Fruit fly (Drosophila melanogaster): ENCODE measurements around the gene CG32563.

The CG32563 gene

dm6 chrX:17207865-17208486 lies at the start of gene CG32563:
CG32563 (plus strand) TSS chrX:17208436.
- TF ChIP-seq CG8478 (optimal IDR thresholded peaks at IDR 0.05) (no peak), pan (optimal IDR thresholded peaks at IDR 0.05) (no peak), usp (GFP tag; optimal IDR thresholded peaks at IDR 0.05) (no peak), psq (optimal IDR thresholded peaks at IDR 0.05) (no peak), Dll (optimal IDR thresholded peaks at IDR 0.05) (no peak), EcR (GFP tag; optimal IDR thresholded peaks at IDR 0.05) (no peak)

- no peak for TF ChIP-seq usp (GFP tag; optimal IDR thresholded peaks at IDR 0.05)
- TF ChIP-seq CG8478 (optimal IDR thresholded peaks at IDR 0.05) = no peak
- no peak for TF ChIP-seq EcR (GFP tag; optimal IDR thresholded peaks at IDR 0.05)
- no peak for TF ChIP-seq pan (optimal IDR thresholded peaks at IDR 0.05)
- no peak for TF ChIP-seq psq (optimal IDR thresholded peaks at IDR 0.05)
- no peak for TF ChIP-seq Dll (optimal IDR thresholded peaks at IDR 0.05)
These were observed 49.1 kb upstream of the CG32563 start, which contains the start of gene xmas for dm6 chrX:17159116-17159515. xmas (minus strand) TSS chrX:17159306.

dm6 chrX:17159819-17160218 lies 48.4 kb upstream of the CG32563 start, which contains the start of gene baz:
baz (plus strand) TSS chrX:17160006.
- TF ChIP-seq usp (GFP tag; optimal IDR thresholded peaks at IDR 0.05) = no peak
- TF ChIP-seq pan (optimal IDR thresholded peaks at IDR 0.05) = no peak
- TF ChIP-seq EcR (GFP tag; optimal IDR thresholded peaks at IDR 0.05) = no peak
- TF ChIP-seq CG8478 (optimal IDR thresholded peaks at IDR 0.05) = no peak

dm6 chrX:17160396-17161040 lies 47.7 kb upstream of the CG32563 start:
- TF ChIP-seq CG8478 (optimal IDR thresholded peaks at IDR 0.05) (no peak), psq (optimal IDR thresholded peaks at IDR 0.05) (no peak), EcR (GFP tag; optimal IDR thresholded peaks at IDR 0.05) (no peak), usp (GFP tag; optimal IDR thresholded peaks at IDR 0.05) (no peak), Dll (optimal IDR thresholded peaks at IDR 0.05) (no peak)

dm6 chrX:17162446-17163013 lies 45.7 kb upstream of the CG32563 start:
- TF ChIP-seq Dll (optimal IDR thresholded peaks at IDR 0.05) = no peak
- TF ChIP-seq usp (GFP tag; optimal IDR thresholded peaks at IDR 0.05) = no peak

dm6 chrX:17167304-17167703 lies 40.9 kb upstream of the CG32563 start:
- TF ChIP-seq CG8478 (optimal IDR thresholded peaks at IDR 0.05) (no peak), usp (GFP tag; optimal IDR thresholded peaks at IDR 0.05) (no peak), psq (optimal IDR thresholded peaks at IDR 0.05) (no peak), Dll (optimal IDR thresholded peaks at IDR 0.05) (no peak), EcR (GFP tag; optimal IDR thresholded peaks at IDR 0.05) (no peak), pan (optimal IDR thresholded peaks at IDR 0.05) (no peak)

- TF ChIP-seq pan (optimal IDR thresholded peaks at IDR 0.05) = no peak
These were observed 37.7 kb upstream of the CG32563 start for dm6 chrX:17170484-17170944.

- TF ChIP-seq CG8478 (optimal IDR thresholded peaks at IDR 0.05) (no peak), Dll (optimal IDR thresholded peaks at IDR 0.05) (no peak), EcR (GFP tag; optimal IDR thresholded peaks at IDR 0.05) (no peak), psq (optimal IDR thresholded peaks at IDR 0.05) (no peak), usp (GFP tag; optimal IDR thresholded peaks at IDR 0.05) (no peak), pan (optimal IDR thresholded peaks at IDR 0.05) (no peak)
These were observed 36.1 kb upstream of the CG32563 start for dm6 chrX:17172123-17172522.

- TF ChIP-seq usp (GFP tag; optimal IDR thresholded peaks at IDR 0.05) (no peak), EcR (GFP tag; optimal IDR thresholded peaks at IDR 0.05) (no peak), CG8478 (optimal IDR thresholded peaks at IDR 0.05) (no peak), pan (optimal IDR thresholded peaks at IDR 0.05) (no peak), Dll (optimal IDR thresholded peaks at IDR 0.05) (no peak), psq (optimal IDR thresholded peaks at IDR 0.05) (no peak)
These were observed 35.4 kb upstream of the CG32563 start for dm6 chrX:17172777-17173315.

- no peak for TF ChIP-seq Dll (optimal IDR thresholded peaks at IDR 0.05)
- no peak for TF ChIP-seq usp (GFP tag; optimal IDR thresholded peaks at IDR 0.05)
- no peak for TF ChIP-seq CG8478 (optimal IDR thresholded peaks at IDR 0.05)
- TF ChIP-seq EcR (GFP tag; optimal IDR thresholded peaks at IDR 0.05) = no peak
- no peak for TF ChIP-seq pan (optimal IDR thresholded peaks at IDR 0.05)
- TF ChIP-seq psq (optimal IDR thresholded peaks at IDR 0.05) = no peak
These were observed 34.1 kb upstream of the CG32563 start for dm6 chrX:17174115-17174514.

dm6 chrX:17175558-17176189 lies 32.6 kb upstream of the CG32563 start:
- TF ChIP-seq psq (optimal IDR thresholded peaks at IDR 0.05) (no peak), EcR (GFP tag; optimal IDR thresholded peaks at IDR 0.05) (no peak), Dll (optimal IDR thresholded peaks at IDR 0.05) (no peak), CG8478 (optimal IDR thresholded peaks at IDR 0.05) (no peak), pan (optimal IDR thresholded peaks at IDR 0.05) (no peak), usp (GFP tag; optimal IDR thresholded peaks at IDR 0.05) (no peak)

dm6 chrX:17176542-17176941 lies 31.7 kb upstream of the CG32563 start:
- TF ChIP-seq pan (optimal IDR thresholded peaks at IDR 0.05) = no peak
- no peak for TF ChIP-seq CG8478 (optimal IDR thresholded peaks at IDR 0.05)
- TF ChIP-seq usp (GFP tag; optimal IDR thresholded peaks at IDR 0.05) = no peak
- no peak for TF ChIP-seq Dll (optimal IDR thresholded peaks at IDR 0.05)
- TF ChIP-seq psq (optimal IDR thresholded peaks at IDR 0.05) = no peak
- TF ChIP-seq EcR (GFP tag; optimal IDR thresholded peaks at IDR 0.05) = no peak

Measured in whole organism.